Worm (Caenorhabditis elegans): ENCODE data around the gene tag-322.

Gene tag-322

DNA sequence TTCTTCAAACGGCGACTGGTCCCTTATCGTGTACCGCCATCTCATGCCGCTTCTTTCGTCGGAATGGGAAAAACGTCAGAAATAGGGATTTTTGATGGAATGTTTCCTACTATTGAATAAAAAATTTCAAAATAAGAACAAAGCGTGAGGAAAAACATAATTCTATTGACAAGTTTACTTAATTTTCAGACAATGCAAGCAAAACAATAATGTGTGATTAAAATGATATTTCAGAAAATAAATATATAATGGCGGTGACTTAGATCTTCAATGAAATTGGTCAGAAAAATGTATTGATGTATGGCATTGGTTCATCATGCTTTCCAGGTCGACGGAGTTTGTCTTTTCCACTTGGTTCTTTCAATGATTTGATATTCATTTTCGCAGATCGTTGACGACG lies 9.4 kb upstream of the tag-322 start, which contains the start of gene ntp-1:
Gene ntp-1, minus strand, starts transcription at position 101 of the 400 bp plus-strand sequence.
- TF ChIP-seq snpc-4 (tag; optimal IDR thresholded peaks at IDR 0.05) (no peak), zip-8 (tag; optimal IDR thresholded peaks at IDR 0.05) (no peak), ceh-39 (tag; optimal IDR thresholded peaks at IDR 0.05) (no peak), ham-2 (GFP tag; optimal IDR thresholded peaks at IDR 0.05) (no peak), mep-1 (tag; optimal IDR thresholded peaks at IDR 0.05) (no peak), blmp-1 (tag; optimal IDR thresholded peaks at IDR 0.05) (no peak), ceh-43 (GFP tag; optimal IDR thresholded peaks at IDR 0.05) (no peak)

DNA sequence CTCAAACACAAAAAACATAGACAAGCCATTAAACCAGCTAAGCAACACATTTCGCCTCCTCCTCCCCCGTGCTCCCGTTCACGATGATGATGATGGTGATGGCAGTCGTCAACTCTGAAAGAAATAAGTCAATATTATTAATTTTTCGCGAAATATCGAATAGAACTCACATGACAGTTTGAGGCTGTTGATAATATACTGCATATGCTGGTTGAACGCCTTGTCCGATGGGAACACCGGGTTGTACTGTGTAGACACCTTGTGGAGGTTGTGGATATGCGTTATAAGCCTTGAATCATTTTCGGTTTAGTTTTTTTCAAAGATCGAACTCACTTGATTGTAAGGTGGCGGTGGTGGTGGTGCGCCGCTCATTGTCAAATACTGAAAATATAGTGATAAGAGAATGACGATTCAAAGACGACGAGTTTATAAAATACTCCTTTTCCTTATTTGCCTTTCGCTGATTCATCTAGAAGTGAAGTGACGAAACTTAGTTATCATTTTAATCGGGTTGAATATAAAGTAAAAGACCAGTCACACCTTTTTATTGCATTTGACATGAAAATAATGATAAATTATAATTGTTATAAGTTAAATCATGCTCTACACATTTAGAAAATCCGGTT lies 6.6 kb upstream of the tag-322 start, which contains the start of gene C33H5.13:
Gene C33H5.13, minus strand, starts transcription at position 443 of the 626 bp plus-strand sequence.
- no peak for TF ChIP-seq nhr-28 (tag; optimal IDR thresholded peaks at IDR 0.05)

DNA sequence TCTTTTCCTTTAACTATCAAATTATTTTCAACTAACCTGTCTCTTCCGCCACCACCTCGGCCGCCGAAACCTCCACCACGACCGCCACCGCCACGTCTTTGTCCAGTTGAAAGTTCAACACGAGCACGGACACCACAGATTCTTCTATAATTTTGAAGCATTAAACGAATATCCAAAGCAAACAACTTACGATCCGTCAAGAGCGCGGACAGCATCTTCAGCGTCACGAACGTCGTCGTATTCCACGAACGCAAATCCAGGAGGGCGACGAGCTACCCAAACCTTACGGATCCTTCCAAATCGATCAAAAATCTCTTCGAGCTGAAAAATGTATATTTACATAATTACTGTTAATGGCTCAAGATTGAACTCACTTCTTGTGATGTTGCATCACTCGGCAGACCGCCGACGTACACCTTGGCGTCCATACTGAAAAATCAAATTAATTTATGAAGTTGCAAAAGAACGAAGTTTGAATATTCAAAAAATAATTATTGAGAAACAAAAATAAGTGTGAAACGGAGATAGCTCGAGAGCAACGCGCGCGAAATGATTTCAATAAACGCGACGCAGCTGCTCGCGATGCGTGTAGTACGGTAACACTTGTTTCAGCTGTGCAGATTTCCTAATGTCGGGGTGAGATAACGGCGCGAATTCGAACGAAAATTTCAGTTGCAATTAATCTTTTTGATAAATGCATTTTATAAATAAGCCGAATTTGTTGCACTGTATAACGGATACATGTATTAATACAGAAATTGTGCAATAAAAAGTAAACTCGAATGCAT lies 5.6 kb upstream of the tag-322 start, which contains the start of gene rsp-6:
Gene rsp-6, minus strand, starts transcription at position 429 of the 788 bp plus-strand sequence.
- no peak for TF ChIP-seq nhr-2 (tag; optimal IDR thresholded peaks at IDR 0.05)
- TF ChIP-seq zip-8 (tag; optimal IDR thresholded peaks at IDR 0.05) = no peak
- TF ChIP-seq M03D4.4 (tag; optimal IDR thresholded peaks at IDR 0.05) = no peak
- TF ChIP-seq nhr-237 (tag; optimal IDR thresholded peaks at IDR 0.05) = peak; percentile 86
- TF ChIP-seq lin-32 (GFP tag; optimal IDR thresholded peaks at IDR 0.05) = no peak
- peak; percentile 2 for TF ChIP-seq nhr-12 (tag; optimal IDR thresholded peaks at IDR 0.05)
- TF ChIP-seq elt-3 (tag; optimal IDR thresholded peaks at IDR 0.05) = no peak
- TF ChIP-seq ceh-83 (GFP tag; optimal IDR thresholded peaks at IDR 0.05) = no peak
- peak; percentile 98 for TF ChIP-seq mep-1 (tag; optimal IDR thresholded peaks at IDR 0.05)
- TF ChIP-seq ham-2 (GFP tag; optimal IDR thresholded peaks at IDR 0.05) = no peak
- TF ChIP-seq ceh-39 (tag; optimal IDR thresholded peaks at IDR 0.05) = peak; percentile 86
- peak; percentile 20 for TF ChIP-seq drap-1 (GFP tag; optimal IDR thresholded peaks at IDR 0.05)
- TF ChIP-seq hlh-1 (tag; optimal IDR thresholded peaks at IDR 0.05) = peak; percentile 95
- TF ChIP-seq snpc-4 (tag; optimal IDR thresholded peaks at IDR 0.05) = no peak
- no peak for TF ChIP-seq bed-3 (GFP tag; optimal IDR thresholded peaks at IDR 0.05)
- TF ChIP-seq flh-1 (GFP tag; optimal IDR thresholded peaks at IDR 0.05) = no peak
- TF ChIP-seq mls-2 (tag; optimal IDR thresholded peaks at IDR 0.05) = no peak
- peak; percentile 94 for TF ChIP-seq pha-4 (tag; optimal IDR thresholded peaks at IDR 0.05)
- TF ChIP-seq blmp-1 (tag; optimal IDR thresholded peaks at IDR 0.05) = no peak
- peak; percentile 6 for TF ChIP-seq sptf-1 (tag; optimal IDR thresholded peaks at IDR 0.05)
- TF ChIP-seq ceh-43 (GFP tag; optimal IDR thresholded peaks at IDR 0.05) = no peak
- no peak for TF ChIP-seq sem-2 (GFP tag; optimal IDR thresholded peaks at IDR 0.05)
- TF ChIP-seq tbx-8 (GFP tag; optimal IDR thresholded peaks at IDR 0.05) = no peak
- no peak for TF ChIP-seq nhr-76 (tag; optimal IDR thresholded peaks at IDR 0.05)
- TF ChIP-seq unc-62 (GFP tag; optimal IDR thresholded peaks at IDR 0.05) = peak; percentile 77
- peak; percentile 98 for TF ChIP-seq lsy-2 (tag; optimal IDR thresholded peaks at IDR 0.05)
- no peak for TF ChIP-seq ztf-11 (tag; optimal IDR thresholded peaks at IDR 0.05)
- peak; percentile 30 for TF ChIP-seq elt-1 (tag; optimal IDR thresholded peaks at IDR 0.05; ENCODE audit: borderline replicate concordance, insufficient read depth)
- no peak for TF ChIP-seq nhr-28 (tag; optimal IDR thresholded peaks at IDR 0.05)
- peak; percentile 58 for TF ChIP-seq cnd-1 (tag; optimal IDR thresholded peaks at IDR 0.05)
- peak; percentile 56 for TF ChIP-seq unc-120 (tag; optimal IDR thresholded peaks at IDR 0.05; ENCODE audit: poor library complexity, severe bottlenecking)
- TF ChIP-seq unc-39 (tag; optimal IDR thresholded peaks at IDR 0.05) = no peak
- peak; percentile 87 for TF ChIP-seq ces-1 (GFP tag; optimal IDR thresholded peaks at IDR 0.05)
- TF ChIP-seq mab-5 (tag; optimal IDR thresholded peaks at IDR 0.05) = no peak
- peak; percentile 85 for TF ChIP-seq lin-13 (tag; optimal IDR thresholded peaks at IDR 0.05)

All from whole organism, mixed stage, embryonic.